Worm (Caenorhabditis elegans) whole organism, dauer: Measurements from ENCODE around the gene tofu-2.

ENCODE experiments used
- unc-62 ChIP-seq: sonication (generic microtip); optimal IDR thresholded peaks from 2 replicates; lab custom pipeline; 2017; ENCODE audit warnings: missing biosample characterization, missing genetic modification reagents, missing genetic modification characterization

tofu-2 gene

DNA sequence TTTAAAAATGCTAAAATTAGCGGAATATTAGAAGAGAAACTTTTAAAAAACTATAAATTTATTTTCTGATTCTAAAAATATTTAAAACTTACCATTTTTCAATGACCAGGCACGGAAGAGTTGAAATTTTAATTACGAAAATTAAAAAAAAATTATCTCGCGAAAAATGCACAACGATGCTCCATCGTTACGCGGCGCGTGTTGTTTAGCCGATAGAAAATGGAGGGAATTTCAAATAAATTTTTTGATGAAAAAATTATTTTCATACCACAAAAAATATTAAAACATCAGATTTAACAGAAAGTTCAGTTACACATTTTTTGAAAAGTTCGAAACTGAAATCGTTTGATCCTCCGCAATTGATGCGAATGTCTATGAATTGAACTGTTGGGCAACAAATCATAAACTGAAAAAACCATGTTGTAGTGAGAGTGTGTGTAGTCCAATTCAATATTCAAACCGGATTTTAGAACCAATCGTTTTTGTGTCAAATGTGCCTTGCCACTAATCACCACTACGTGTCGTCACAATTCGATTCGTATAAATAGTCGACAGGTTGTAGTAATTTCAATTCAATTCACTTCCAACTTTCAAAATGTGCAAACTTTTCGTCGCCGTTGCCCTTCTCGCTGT, at the start of gene tofu-2, which contains the start of gene spig-1:
tofu-2 (minus strand) TSS at position 116 of the 633 bp plus-strand sequence.
spig-1 (plus strand) TSS at position 583 of the 633 bp plus-strand sequence.
- no peak for TF ChIP-seq unc-62 (GFP tag; lab: Kevin White, UChicago)

DNA sequence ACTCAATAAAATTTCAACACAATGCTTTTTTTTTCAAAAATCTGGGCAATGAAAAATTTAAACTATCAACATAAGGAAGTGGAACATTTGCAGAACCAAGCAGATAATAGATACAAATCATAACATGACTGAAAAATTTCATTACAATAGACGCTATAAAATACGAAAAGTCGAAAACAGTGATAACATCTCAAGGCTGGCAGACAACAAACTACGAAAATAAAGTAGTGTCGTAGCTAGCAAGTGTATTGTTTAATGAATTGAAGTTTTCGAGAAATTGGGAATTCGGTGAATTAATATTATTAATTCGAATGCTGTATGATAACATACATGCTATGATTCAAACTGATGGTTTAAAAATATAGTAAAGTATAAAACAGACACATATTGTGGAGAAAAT, 45.8 kb upstream of the tofu-2 start:
- TF ChIP-seq unc-62 (GFP tag; lab: Kevin White, UChicago) = no peak

ce11 chrV:7096129-7096730, 45.2 kb upstream of the tofu-2 start:
- TF ChIP-seq unc-62 (GFP tag; lab: Kevin White, UChicago) = no peak

DNA sequence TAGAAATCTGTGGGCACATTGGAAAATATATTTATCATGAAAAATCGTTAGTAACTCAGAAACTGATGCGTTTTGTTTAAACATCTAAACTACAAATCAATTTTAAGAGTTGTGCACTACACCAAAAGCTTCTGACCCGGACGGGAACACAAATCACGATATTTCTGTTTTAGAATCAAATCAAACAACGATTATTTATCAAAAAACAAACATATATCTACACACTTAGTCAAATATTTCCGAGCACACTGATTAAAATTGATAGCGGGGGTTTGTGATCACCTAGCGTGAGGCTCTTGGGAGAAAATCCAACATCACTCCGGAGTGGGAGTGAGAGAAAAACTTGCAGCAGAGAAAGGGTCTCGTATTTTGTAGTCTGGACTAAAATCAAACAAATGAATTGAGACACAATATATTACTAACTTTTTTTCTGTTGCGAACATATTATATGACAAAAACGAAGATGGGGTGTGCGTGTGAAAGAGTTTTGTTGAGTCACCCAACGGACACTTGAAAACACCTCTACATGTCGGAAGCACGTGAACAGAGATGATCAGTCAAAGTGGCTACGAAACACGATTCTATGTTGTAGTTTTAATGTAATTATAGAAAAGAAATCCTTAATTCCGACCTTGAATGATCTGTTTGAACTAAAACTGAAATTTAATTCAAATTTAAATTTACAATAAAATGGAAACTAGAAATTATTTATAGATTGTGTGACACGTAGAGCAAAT, 44.4 kb upstream of the tofu-2 start:
- no peak for TF ChIP-seq unc-62 (GFP tag; lab: Kevin White, UChicago)

DNA sequence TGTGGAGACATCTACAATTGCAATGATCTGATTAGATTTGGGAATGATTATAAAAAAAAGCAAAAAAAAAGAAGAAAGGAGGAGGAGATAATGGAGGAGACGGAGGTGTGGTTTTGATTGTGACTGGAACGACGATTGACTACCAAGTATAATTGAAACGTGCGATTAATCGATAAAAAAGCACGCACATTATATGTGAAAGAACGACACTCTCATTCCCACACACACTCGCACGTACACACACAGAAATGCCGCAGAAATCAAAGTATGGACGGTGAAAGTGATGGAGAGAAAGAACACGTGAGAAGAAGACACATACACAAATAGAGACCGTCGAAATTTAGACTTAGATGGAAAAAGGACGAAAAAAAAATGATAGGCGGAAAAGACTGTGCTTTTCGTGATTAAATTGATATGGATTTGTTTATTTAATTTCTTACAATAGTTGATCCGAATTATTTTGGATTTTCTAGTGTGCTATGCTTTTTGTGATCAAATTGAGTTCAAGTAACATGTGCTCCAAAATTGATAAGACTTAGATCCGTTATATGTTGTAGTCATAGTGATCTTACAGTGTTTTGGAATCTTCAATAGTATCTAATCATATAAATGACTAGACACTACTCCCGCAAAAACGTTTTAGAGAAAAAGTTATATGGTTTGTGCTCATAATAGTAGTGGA, 42.8 kb upstream of the tofu-2 start, which contains the start of gene nhr-135:
nhr-135 (minus strand) TSS at position 51 of the 682 bp plus-strand sequence.
- TF ChIP-seq unc-62 (GFP tag; lab: Kevin White, UChicago) = no peak

ce11 chrV:7091287-7091686, 40.2 kb upstream of the tofu-2 start, which contains the start of gene nhr-286:
Gene nhr-286 (minus strand): TSS chrV:7091610.
- no peak for TF ChIP-seq unc-62 (GFP tag; lab: Kevin White, UChicago)

DNA sequence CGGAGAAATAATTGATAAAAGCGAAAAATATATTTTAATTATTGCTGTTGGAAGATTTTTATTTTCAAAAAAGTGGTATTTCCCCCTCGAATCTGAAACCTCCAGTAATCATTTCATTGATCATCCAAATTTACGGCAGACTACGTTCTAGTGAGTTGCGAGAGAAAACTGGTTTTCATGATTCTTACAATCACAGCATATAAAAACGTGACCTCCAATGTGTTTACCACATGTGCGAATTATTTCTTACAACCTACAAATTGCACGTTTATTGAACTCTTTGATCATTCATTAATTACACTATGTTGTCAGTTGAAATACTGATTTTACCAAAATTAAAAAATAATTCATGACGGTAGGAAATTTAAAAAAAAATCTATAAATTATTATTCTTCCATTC, 38.2 kb upstream of the tofu-2 start:
- no peak for TF ChIP-seq unc-62 (GFP tag; lab: Kevin White, UChicago)

DNA sequence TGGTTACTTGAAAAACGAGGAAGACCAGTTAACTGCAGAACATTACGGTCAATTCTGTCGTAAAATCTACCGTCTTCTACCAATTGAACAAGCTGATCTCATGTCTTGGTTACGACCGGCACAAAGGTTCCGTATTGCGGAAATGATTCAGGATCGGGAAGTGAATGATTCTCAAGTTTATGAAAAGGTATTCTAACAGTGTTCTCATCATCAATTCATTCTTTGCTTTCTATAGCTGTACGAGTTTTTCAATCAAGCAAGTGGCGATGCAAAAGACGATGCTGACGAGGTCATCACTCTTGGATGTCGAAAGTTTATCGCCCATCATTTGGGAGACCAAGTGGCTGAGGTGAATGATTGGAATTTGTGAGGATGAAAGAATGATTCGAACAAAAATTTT, 36.3 kb upstream of the tofu-2 start:
- no peak for TF ChIP-seq unc-62 (GFP tag; lab: Kevin White, UChicago)

DNA sequence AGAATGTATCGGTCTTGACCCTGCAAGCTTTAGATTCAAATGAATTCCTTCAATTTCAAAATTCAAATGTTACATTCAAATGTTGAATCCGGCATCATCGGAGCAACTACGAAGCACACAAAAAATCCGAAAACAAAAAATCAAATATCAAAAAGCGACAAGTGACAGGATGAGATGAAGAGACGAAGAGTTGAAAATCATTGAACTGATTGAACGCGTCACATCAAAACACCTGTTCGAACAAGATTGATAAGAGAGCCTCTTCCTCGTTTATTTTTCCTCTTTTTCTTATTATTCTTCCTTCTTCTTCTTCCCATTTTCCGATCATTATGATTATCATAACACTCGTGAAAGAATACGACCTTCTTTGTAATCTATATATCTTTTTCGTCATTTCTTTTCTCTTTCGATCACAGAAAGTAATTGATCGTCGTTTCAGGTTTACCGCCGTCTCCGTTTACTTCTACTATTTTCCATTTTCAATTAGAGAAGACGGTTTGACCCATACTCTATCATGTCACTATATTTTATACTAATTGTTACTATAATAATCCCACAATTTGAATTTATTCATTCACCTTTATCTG, 34.6 kb upstream of the tofu-2 start, which contains the start of gene VC5.2:
VC5.2 (plus strand) TSS at position 439 of the 587 bp plus-strand sequence.
- no peak for TF ChIP-seq unc-62 (GFP tag; lab: Kevin White, UChicago)

ce11 chrV:7084612-7085139, 33.6 kb upstream of the tofu-2 start, which contains the start of gene mys-1:
Gene mys-1 (minus strand): TSS chrV:7084662.
- no peak for TF ChIP-seq unc-62 (GFP tag; lab: Kevin White, UChicago)

- TF ChIP-seq unc-62 (GFP tag; lab: Kevin White, UChicago) = no peak
Observed at ce11 chrV:7079388-7079787, 28.3 kb upstream of the tofu-2 start.

ce11 chrV:7078765-7079164, 27.7 kb upstream of the tofu-2 start:
- no peak for TF ChIP-seq unc-62 (GFP tag; lab: Kevin White, UChicago)

- TF ChIP-seq unc-62 (GFP tag; lab: Kevin White, UChicago) = no peak
Observed at ce11 chrV:7076161-7076560, 25.1 kb upstream of the tofu-2 start.

DNA sequence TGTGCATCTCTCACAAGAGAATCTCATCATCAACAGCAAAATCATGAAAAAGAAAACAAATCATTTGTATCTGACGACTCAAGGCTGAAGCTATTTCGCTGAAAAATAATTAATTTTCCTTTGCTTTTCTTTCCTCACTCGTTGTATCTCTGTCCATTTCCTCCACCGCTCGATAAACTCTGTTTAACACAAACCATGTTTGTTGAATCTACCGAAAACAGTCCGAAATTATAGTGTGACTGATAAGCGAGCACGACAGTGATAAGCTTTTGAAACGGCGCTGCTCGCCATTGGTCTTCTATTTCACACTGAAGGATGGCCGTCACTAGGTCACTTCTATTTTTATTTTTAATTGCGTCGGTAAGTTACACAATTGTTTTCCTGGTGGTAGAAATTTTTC, 24.6 kb upstream of the tofu-2 start, which contains the start of gene npa-1:
npa-1 (plus strand) TSS at position 142 of the 400 bp plus-strand sequence.
- TF ChIP-seq unc-62 (GFP tag; lab: Kevin White, UChicago) = no peak

DNA sequence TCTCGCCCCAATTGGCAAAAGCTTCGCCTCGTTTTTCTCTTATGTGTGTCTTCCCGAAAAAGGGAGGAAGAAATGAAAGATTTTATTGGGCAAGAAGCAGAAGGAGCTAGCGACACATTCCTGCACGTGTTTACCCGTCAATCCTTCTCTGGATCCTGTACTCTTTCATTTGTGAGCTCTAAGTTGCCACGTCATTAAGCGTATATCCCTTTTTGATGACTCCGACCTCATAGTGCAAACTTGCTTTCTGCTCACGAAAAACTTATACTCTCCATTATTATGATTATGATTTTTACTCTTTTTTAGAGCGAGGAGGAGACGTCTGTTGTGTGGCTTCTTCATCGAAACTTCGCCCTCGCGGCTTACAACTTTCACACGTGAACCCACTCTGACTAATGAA, 21.3 kb upstream of the tofu-2 start, which contains the start of gene F27B10.1:
F27B10.1 (plus strand) TSS at position 301 of the 400 bp plus-strand sequence.
- no peak for TF ChIP-seq unc-62 (GFP tag; lab: Kevin White, UChicago)
